Worm (Caenorhabditis elegans) whole organism, L4/young adult: Measurements from ENCODE around the gene gab-1.

Source experiments
- W03F9.2 ChIP-seq: fragments of 150-350 bp; optimal IDR thresholded peaks from 2 replicates; lab custom pipeline; 2014; ENCODE audit warnings: missing biosample characterization, missing genetic modification characterization
- dao-5 ChIP-seq: sonication (generic microtip); optimal IDR thresholded peaks from 2 replicates; lab custom pipeline; 2016; ENCODE audit warnings: missing genotype, missing genetic modification characterization, moderate library complexity, missing compliant biosample characterization
- him-1 ChIP-seq: sonication (generic microtip); optimal IDR thresholded peaks from 2 replicates; lab custom pipeline; 2016; ENCODE audit warnings: missing genotype, missing genetic modification reagents, missing genetic modification characterization, missing compliant biosample characterization

Gene gab-1

DNA sequence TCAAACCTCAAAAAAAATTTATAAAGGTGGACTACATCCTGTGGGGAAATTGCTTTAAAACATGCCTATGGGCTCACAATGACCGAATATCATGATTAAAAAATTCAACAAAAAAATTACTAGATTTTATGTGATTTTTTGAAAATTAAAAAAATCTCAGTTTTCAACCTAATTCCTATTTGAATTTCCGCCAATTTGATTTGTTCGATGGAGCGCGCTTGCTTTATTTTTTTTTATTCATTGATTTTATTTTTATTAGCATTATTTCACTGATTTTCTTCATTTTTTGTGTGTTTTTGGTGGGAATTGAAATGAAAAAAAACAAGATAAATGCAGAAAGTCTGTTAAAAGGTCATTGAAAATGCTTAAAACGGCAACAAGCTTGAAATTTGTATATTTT, 40.6 kb downstream of the gab-1 start:
- TF ChIP-seq W03F9.2 (tag; lab: Kevin White, UChicago) (no peak), dao-5 (no peak), him-1 (no peak)

DNA sequence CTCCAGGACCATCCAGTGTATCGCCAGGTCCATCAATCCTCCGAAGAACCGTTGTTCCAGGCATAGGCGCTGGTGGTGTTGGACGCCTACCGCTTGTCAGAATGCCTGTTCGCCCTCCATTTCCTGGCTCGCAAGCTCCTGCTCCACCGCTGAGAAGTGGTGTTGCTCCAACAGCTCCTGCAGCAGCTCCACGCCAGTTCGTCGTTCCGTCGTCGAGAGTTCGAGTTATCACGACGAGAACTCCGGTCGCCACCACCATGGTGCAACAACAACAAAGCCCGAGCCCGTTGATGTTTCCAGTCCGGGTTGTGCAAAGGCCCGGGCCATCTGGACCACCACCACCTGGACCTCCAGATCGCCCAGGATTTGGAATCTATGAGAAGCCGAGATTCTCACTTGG, 51.4 kb downstream of the gab-1 start:
- no peak for TF ChIP-seq him-1
- TF ChIP-seq W03F9.2 (tag; lab: Kevin White, UChicago) = no peak
- no peak for TF ChIP-seq dao-5
